Fruit fly (Drosophila melanogaster): ENCODE measurements around the gene Taf4.

DNA sequence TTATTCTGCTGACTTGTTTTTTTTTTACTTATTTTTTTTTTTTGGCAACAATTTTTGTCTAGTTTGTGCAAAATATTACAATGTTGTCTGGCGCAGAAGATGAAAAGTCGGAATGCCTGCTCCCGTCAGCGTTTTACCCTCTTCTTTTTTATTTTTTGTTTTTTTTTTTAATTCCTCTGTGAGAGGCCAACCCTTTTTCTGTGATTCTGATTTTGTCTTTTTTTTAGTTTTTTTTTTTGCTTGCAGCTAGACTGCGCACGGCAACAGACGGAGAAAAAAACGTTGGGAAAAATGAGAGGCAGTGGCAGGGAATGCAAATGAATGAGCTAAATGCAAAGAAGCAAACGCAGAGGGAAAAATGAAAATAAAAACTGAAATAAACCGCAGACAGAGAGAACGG, 40.1 kb downstream of the Taf4 start:
- no peak for TF ChIP-seq CG14711 (tag; optimal IDR thresholded peaks at IDR 0.05)
- no peak for TF ChIP-seq cnc (optimal IDR thresholded peaks at IDR 0.05)
- TF ChIP-seq CG5204 (GFP tag; optimal IDR thresholded peaks at IDR 0.05) = no peak
- no peak for TF ChIP-seq toe (GFP tag; optimal IDR thresholded peaks at IDR 0.05)
- TF ChIP-seq CG11617 (GFP tag; optimal IDR thresholded peaks at IDR 0.05) = no peak
- TF ChIP-seq kay (GFP tag; ENCODE audit: borderline replicate concordance) = no peak
